Worm (Caenorhabditis elegans): ENCODE data around the gene ace-1.

The ace-1 gene

DNA sequence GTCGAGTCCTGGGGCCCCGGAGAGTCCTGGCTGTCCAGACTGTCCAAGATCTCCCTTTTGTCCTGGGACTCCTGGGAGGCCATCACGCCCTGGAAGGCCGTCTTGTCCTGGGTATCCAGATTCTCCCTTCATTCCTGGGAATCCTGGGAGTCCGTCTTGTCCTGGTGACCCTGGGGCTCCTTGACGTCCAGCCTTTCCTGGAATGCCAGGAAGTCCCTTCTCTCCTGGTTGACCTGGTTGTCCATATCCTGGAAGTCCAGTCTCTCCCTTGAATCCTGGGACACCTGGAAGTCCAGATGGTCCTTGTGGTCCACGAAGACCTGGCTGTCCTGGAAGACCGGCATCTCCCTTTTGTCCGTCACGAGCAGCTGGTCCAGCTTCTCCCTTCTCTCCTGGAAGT lies 16.0 kb downstream of the ace-1 start:
- TF ChIP-seq egrh-3 (GFP tag; IDR thresholded peaks at IDR 0.05) (peak; percentile 5; the same call in 1 of the 2 replicates), ceh-58 (GFP tag; IDR thresholded peaks at IDR 0.05) (0 out of 2 replicates have a peak, but pooled peaks have one; percentile 6), pbrm-1 (GFP tag; IDR thresholded peaks at IDR 0.05) (no peak), akir-1 (GFP tag; optimal IDR thresholded peaks at IDR 0.05) (no peak), D2030.7 (GFP tag; IDR thresholded peaks at IDR 0.05) (0 out of 2 replicates have a peak, but pooled peaks have one; percentile 15), zfh-2 (GFP tag; conservative IDR thresholded peaks at IDR 0.05) (peak; percentile 59), Y79H2A.3 (GFP tag; conservative IDR thresholded peaks at IDR 0.05) (no peak), dox-1 (GFP tag; IDR thresholded peaks at IDR 0.05) (0 out of 2 replicates have a peak, but pooled peaks have one; percentile 40)

- TF ChIP-seq ekl-4 (GFP tag; IDR thresholded peaks at IDR 0.05) (no peak), mcd-1 (GFP tag; IDR thresholded peaks at IDR 0.05) (0 out of 2 replicates have a peak, but pooled peaks have one; percentile 23), xnd-1 (tag; optimal IDR thresholded peaks at IDR 0.05) (no peak), ztf-3 (GFP tag; optimal IDR thresholded peaks at IDR 0.05) (no peak), dox-1 (GFP tag; IDR thresholded peaks at IDR 0.05) (no peak), rec-8 (tag; optimal IDR thresholded peaks at IDR 0.05) (no peak), efl-1 (GFP tag; optimal IDR thresholded peaks at IDR 0.05) (no peak), zfh-2 (GFP tag; conservative IDR thresholded peaks at IDR 0.05) (peak; percentile 59; the same call in 1 of the 2 replicates), ceh-58 (GFP tag; IDR thresholded peaks at IDR 0.05) (no peak), egrh-3 (GFP tag; IDR thresholded peaks at IDR 0.05) (peak; percentile 33; the same call in 1 of the 2 replicates), lsy-27 (tag; optimal IDR thresholded peaks at IDR 0.05; ENCODE audit: borderline replicate concordance, insufficient read depth) (no peak)
These were observed 16.9 kb downstream of the ace-1 start for ce11 chrX:16384010-16384409.

DNA sequence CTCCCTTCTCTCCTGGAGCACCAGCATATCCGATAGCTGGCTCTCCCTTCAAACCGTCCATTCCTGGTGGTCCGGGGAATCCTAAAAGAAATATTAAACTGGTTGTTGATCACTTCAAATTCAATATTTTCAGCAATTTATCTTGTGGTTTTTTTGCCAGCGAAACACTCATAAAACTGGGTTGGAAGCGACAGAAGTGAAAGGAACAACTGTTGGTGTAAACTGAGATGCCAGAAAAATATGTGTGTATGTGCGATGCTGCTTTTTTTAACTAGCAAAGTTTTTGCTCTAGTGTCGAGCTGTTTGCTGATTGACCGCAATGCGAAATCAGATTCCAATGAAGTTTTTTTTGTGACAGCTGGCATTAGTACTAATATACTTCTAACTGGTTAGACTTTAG lies 20.1 kb downstream of the ace-1 start:
- TF ChIP-seq chd-7 (tag; optimal IDR thresholded peaks at IDR 0.05) (no peak), ZK185.1 (tag; optimal IDR thresholded peaks at IDR 0.05; ENCODE audit: poor library complexity, severe bottlenecking) (no peak), egrh-3 (GFP tag; IDR thresholded peaks at IDR 0.05) (no peak), rec-8 (tag; optimal IDR thresholded peaks at IDR 0.05) (no peak), lin-40 (tag; optimal IDR thresholded peaks at IDR 0.05) (no peak), Y79H2A.3 (GFP tag; conservative IDR thresholded peaks at IDR 0.05) (no peak), madf-3 (GFP tag; IDR thresholded peaks at IDR 0.05) (no peak), nhr-80 (tag; optimal IDR thresholded peaks at IDR 0.05) (no peak), ceh-79 (tag; optimal IDR thresholded peaks at IDR 0.05) (no peak), nhr-120 (GFP tag; IDR thresholded peaks at IDR 0.05) (no peak), madf-6 (GFP tag; IDR thresholded peaks at IDR 0.05) (no peak), let-526 (GFP tag; IDR thresholded peaks at IDR 0.05) (no peak), D2030.7 (GFP tag; IDR thresholded peaks at IDR 0.05) (no peak), B0019.2 (GFP tag; conservative IDR thresholded peaks at IDR 0.05) (no peak), hsf-1 (GFP tag; IDR thresholded peaks at IDR 0.05) (no peak), mel-28 (tag; optimal IDR thresholded peaks at IDR 0.05; ENCODE audit: borderline replicate concordance) (no peak), aptf-2 (GFP tag; conservative IDR thresholded peaks at IDR 0.05) (no peak), zfh-2 (GFP tag; conservative IDR thresholded peaks at IDR 0.05) (no peak)

DNA sequence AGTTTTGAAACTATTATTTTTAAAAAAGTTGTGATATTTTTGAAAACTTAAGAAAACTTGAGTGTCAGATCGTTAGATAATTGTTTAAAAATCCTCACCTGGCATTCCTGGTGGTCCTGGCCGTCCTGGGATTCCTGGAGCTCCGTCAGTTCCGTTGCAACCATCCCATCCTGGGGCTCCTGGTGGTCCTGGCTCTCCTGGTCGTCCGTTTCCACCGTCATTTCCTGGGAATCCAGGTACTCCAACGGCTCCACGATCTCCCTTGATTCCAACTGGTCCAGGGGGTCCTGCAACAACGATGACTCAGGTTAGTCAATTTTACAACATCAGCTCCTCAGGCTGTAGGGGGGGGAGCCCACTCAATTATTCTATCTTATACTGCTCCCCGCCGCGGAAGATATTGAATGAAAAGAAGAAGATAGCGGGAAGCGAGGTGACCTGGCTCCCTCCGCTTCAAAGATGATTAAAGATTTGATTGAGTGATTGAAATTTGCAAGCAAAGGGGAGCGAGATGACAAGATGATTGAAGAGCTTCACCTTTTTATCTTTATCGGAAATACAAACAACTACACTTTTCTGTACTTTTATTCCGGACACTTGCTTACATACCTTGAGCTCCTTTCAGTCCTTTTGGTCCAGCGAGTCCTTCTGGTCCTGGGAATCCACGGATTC lies 20.7 kb downstream of the ace-1 start:
- TF ChIP-seq zfh-2 (GFP tag; conservative IDR thresholded peaks at IDR 0.05), result peak; percentile 70
- TF ChIP-seq ama-1 (optimal IDR thresholded peaks at IDR 0.05), result no peak
- no peak for TF ChIP-seq ama-1 (GFP tag; optimal IDR thresholded peaks at IDR 0.05)

ce11 chrX:16388362-16388761 lies 21.3 kb downstream of the ace-1 start:
- no peak for TF ChIP-seq T26A5.8 (tag; optimal IDR thresholded peaks at IDR 0.05)
- no peak for TF ChIP-seq tlf-1 (GFP tag; optimal IDR thresholded peaks at IDR 0.05)
- TF ChIP-seq egl-44 (GFP tag; IDR thresholded peaks at IDR 0.05), result no peak
- no peak for TF ChIP-seq dpff-1 (tag; optimal IDR thresholded peaks at IDR 0.05)
- TF ChIP-seq F39B2.1 (GFP tag; IDR thresholded peaks at IDR 0.05), result no peak

All from whole organism, young adult.